Worm (Caenorhabditis elegans): ENCODE results near the gene Y6D1A.2.

Y6D1A.2 gene

ce11 chrII:11788025-11788424, 31.7 kb downstream of the Y6D1A.2 start:
- TF ChIP-seq ceh-13 (GFP tag; optimal IDR thresholded peaks at IDR 0.05) (no peak), tra-4 (tag; optimal IDR thresholded peaks at IDR 0.05) (no peak), F13C5.2 (tag; optimal IDR thresholded peaks at IDR 0.05) (no peak), pes-1 (GFP tag; IDR thresholded peaks at IDR 0.05) (no peak), ets-7 (tag; optimal IDR thresholded peaks at IDR 0.05) (no peak), ceh-36 (tag; optimal IDR thresholded peaks at IDR 0.05) (no peak), ama-1 (optimal IDR thresholded peaks at IDR 0.05) (no peak)

DNA sequence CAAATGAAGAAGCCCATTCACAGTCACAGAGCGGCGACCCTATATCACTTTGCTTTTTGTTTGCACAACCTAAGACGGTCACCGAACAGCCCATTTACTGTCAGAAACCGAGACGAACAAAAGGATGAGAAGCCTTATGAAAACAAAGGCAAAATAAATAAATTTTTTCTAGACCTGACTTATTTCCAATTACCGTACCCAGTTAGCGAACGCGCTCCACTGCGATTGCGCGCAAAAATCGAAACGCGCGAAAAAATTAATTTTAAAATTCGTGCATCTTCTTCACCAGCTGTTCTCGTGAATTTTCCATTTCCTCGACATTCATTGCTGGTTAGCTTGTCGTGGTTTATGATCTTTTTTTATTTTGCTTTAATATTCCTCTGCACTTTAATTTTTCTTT, 37.2 kb downstream of the Y6D1A.2 start, which contains the start of gene F43G6.16:
Gene F43G6.16, minus strand, starts transcription at position 141 of the 400 bp plus-strand sequence.
- TF ChIP-seq tra-4 (tag; optimal IDR thresholded peaks at IDR 0.05) = no peak
- no peak for TF ChIP-seq scrt-1 (GFP tag; IDR thresholded peaks at IDR 0.05)
- TF ChIP-seq flt-1 (GFP tag; IDR thresholded peaks at IDR 0.05) = no peak
- TF ChIP-seq hmg-4 (GFP tag; optimal IDR thresholded peaks at IDR 0.05) = no peak
- TF ChIP-seq ets-7 (tag; optimal IDR thresholded peaks at IDR 0.05) = no peak
- no peak for TF ChIP-seq F13C5.2 (tag; optimal IDR thresholded peaks at IDR 0.05)
- TF ChIP-seq ama-1 (optimal IDR thresholded peaks at IDR 0.05) = no peak
- no peak for TF ChIP-seq hmbx-1 (tag; optimal IDR thresholded peaks at IDR 0.05)
- no peak for TF ChIP-seq aly-1 (tag; optimal IDR thresholded peaks at IDR 0.05)
- TF ChIP-seq ceh-36 (tag; optimal IDR thresholded peaks at IDR 0.05) = no peak
- no peak for TF ChIP-seq sea-1 (GFP tag; conservative IDR thresholded peaks at IDR 0.05)
- TF ChIP-seq tbx-37 (GFP tag; conservative IDR thresholded peaks at IDR 0.05) = no peak
- no peak for TF ChIP-seq tbx-11 (GFP tag; IDR thresholded peaks at IDR 0.05)
- no peak for TF ChIP-seq B0310.2 (tag; optimal IDR thresholded peaks at IDR 0.05)

- TF ChIP-seq hmg-4 (GFP tag; optimal IDR thresholded peaks at IDR 0.05) (peak; percentile 20), B0310.2 (tag; optimal IDR thresholded peaks at IDR 0.05) (no peak), ceh-13 (GFP tag; optimal IDR thresholded peaks at IDR 0.05) (no peak), ets-7 (tag; optimal IDR thresholded peaks at IDR 0.05) (no peak), F13C5.2 (tag; optimal IDR thresholded peaks at IDR 0.05) (peak; percentile 17)
Observed at ce11 chrII:11777893-11778480, 41.7 kb downstream of the Y6D1A.2 start, which contains the start of the genes patr-1 and dna-2. Gene patr-1 (minus strand): TSS chrII:11777943. Gene dna-2 (plus strand): TSS chrII:11778430.

- TF ChIP-seq hmg-4 (GFP tag; optimal IDR thresholded peaks at IDR 0.05) = peak; percentile 5
- no peak for TF ChIP-seq ets-7 (tag; optimal IDR thresholded peaks at IDR 0.05)
- no peak for TF ChIP-seq F13C5.2 (tag; optimal IDR thresholded peaks at IDR 0.05)
Observed at ce11 chrII:11774218-11774617, 45.5 kb downstream of the Y6D1A.2 start, which contains the start of gene F44E5.1. Gene F44E5.1 (minus strand): TSS chrII:11774559.

ce11 chrII:11772364-11772763, 47.4 kb downstream of the Y6D1A.2 start, which contains the start of gene F44E5.15:
Gene F44E5.15 (plus strand): TSS chrII:11772664.
- TF ChIP-seq scrt-1 (GFP tag; IDR thresholded peaks at IDR 0.05) (no peak), hnd-1 (tag; optimal IDR thresholded peaks at IDR 0.05) (no peak), B0310.2 (tag; optimal IDR thresholded peaks at IDR 0.05) (no peak), tbx-37 (GFP tag; conservative IDR thresholded peaks at IDR 0.05) (no peak), ceh-36 (tag; optimal IDR thresholded peaks at IDR 0.05) (no peak), aly-1 (tag; optimal IDR thresholded peaks at IDR 0.05) (no peak), tra-4 (tag; optimal IDR thresholded peaks at IDR 0.05) (no peak), flt-1 (GFP tag; IDR thresholded peaks at IDR 0.05) (no peak), pes-1 (GFP tag; IDR thresholded peaks at IDR 0.05) (no peak), ceh-13 (GFP tag; optimal IDR thresholded peaks at IDR 0.05) (no peak), hmg-4 (GFP tag; optimal IDR thresholded peaks at IDR 0.05) (no peak), F13C5.2 (tag; optimal IDR thresholded peaks at IDR 0.05) (no peak), tbx-11 (GFP tag; IDR thresholded peaks at IDR 0.05) (no peak), ets-7 (tag; optimal IDR thresholded peaks at IDR 0.05) (no peak), sea-1 (GFP tag; conservative IDR thresholded peaks at IDR 0.05) (no peak)
